Fruit fly (Drosophila melanogaster) whole organism, embryonic: ENCODE measurements around the gene bwa.

Experiments used
- Blimp-1 ChIP-seq: fragments of 200-800 bp; sonication (Bioruptor generic); optimal IDR thresholded peaks from 3 replicates; lab custom pipeline; 2018; ENCODE audit warnings: missing biosample characterization, missing genetic modification characterization, mild to moderate bottlenecking, moderate library complexity, missing genetic modification reagents
- CG12236 ChIP-seq: fragments of 200-800 bp; sonication (Bioruptor generic); optimal IDR thresholded peaks from 2 replicates; lab custom pipeline; 2016; ENCODE audit warnings: missing biosample characterization, missing genetic modification characterization
- CG14965 ChIP-seq: fragments of 200-800 bp; sonication (Bioruptor generic); optimal IDR thresholded peaks from 2 replicates; lab custom pipeline; 2016; ENCODE audit warnings: missing biosample characterization, missing genetic modification characterization, borderline replicate concordance
- CG15479 ChIP-seq: fragments of 200-800 bp; sonication (Bioruptor generic); optimal IDR thresholded peaks from 3 replicates; lab custom pipeline; 2019; ENCODE audit warnings: missing biosample characterization, mild to moderate bottlenecking, missing genetic modification characterization, moderate library complexity
- CG17912 ChIP-seq: fragments of 200-800 bp; sonication (Bioruptor generic); optimal IDR thresholded peaks from 2 replicates; lab custom pipeline; 2018; ENCODE audit warnings: missing biosample characterization, mild to moderate bottlenecking, missing genetic modification characterization
- CG18476 ChIP-seq: fragments of 200-800 bp; sonication (Bioruptor generic); optimal IDR thresholded peaks from 2 replicates; lab custom pipeline; 2016; ENCODE audit warnings: missing biosample characterization, mild to moderate bottlenecking, missing genetic modification characterization
- CG31224 ChIP-seq: fragments of 200-800 bp; sonication (Bioruptor generic); IDR thresholded peaks from 2 replicates; pipeline ENCODE4 v1.3.6; 2022; ENCODE audit warnings: missing biosample characterization, missing genetic modification characterization
- CG31388 ChIP-seq: fragments of 200-800 bp; sonication (Bioruptor generic); optimal IDR thresholded peaks from 2 replicates; lab custom pipeline; 2016; ENCODE audit warnings: missing biosample characterization, missing genetic modification characterization
- CG3995 ChIP-seq: fragments of 200-800 bp; sonication (Bioruptor generic); optimal IDR thresholded peaks from 3 replicates; lab custom pipeline; 2016; ENCODE audit warnings: missing biosample characterization, missing genetic modification characterization
- CG4328 ChIP-seq: fragments of 200-800 bp; sonication (Bioruptor generic); optimal IDR thresholded peaks from 3 replicates; lab custom pipeline; 2017; ENCODE audit warnings: missing biosample characterization, missing genetic modification reagents, missing genetic modification characterization
- CG4820 ChIP-seq: fragments of 200-800 bp; sonication (Bioruptor generic); optimal IDR thresholded peaks from 3 replicates; lab custom pipeline; 2016; ENCODE audit warnings: missing biosample characterization, missing genetic modification characterization
- CG6765 ChIP-seq: fragments of 200-800 bp; sonication (Bioruptor generic); optimal IDR thresholded peaks from 3 replicates; lab custom pipeline; 2017; ENCODE audit warnings: missing biosample characterization, mild to moderate bottlenecking, missing genetic modification characterization
- CG7745 ChIP-seq: fragments of 200-800 bp; sonication (Bioruptor generic); optimal IDR thresholded peaks from 2 replicates; lab custom pipeline; 2018; ENCODE audit warnings: missing biosample characterization, mild to moderate bottlenecking, missing genetic modification characterization, moderate library complexity
- Dfd ChIP-seq, 2 experiments: fragments of >200 bp; optimal IDR thresholded peaks; 2 replicates each; lab custom pipeline; 2017; ENCODE audit warnings: missing biosample characterization in 2 of 2, missing genetic modification characterization in 2 of 2
- GATAe ChIP-seq: fragments of 200-800 bp; sonication (Bioruptor generic); conservative IDR thresholded peaks from 2 replicates; pipeline ENCODE4 v1.3.6; 2022; ENCODE audit warnings: missing biosample characterization, missing genetic modification characterization
- HLH3B ChIP-seq: fragments of 200-800 bp; sonication (Bioruptor generic); IDR thresholded peaks from 2 replicates; pipeline ENCODE4 v1.3.6; 2022; ENCODE audit warnings: missing biosample characterization, missing genetic modification characterization
- HLH4C ChIP-seq: fragments of 200-800 bp; sonication (Bioruptor generic); IDR thresholded peaks from 3 replicates; pipeline ENCODE4 v1.3.6; 2022; ENCODE audit warnings: missing biosample characterization, missing genetic modification characterization; ENCODE audit not compliant: partially characterized antibody
- HLH54F ChIP-seq: fragments of 200-800 bp; sonication (Bioruptor generic); optimal IDR thresholded peaks from 3 replicates; lab custom pipeline; 2016; ENCODE audit warnings: missing biosample characterization, missing genetic modification characterization
- Hr3 ChIP-seq: fragments of 200-800 bp; sonication (Bioruptor generic); optimal IDR thresholded peaks from 3 replicates; lab custom pipeline; 2016; ENCODE audit warnings: missing biosample characterization, missing genetic modification characterization
- MBD-R2 ChIP-seq: fragments of 200-800 bp; sonication (Bioruptor generic); IDR thresholded peaks from 2 replicates; pipeline ENCODE4 v1.3.6; 2022; ENCODE audit warnings: missing biosample characterization, missing genetic modification characterization
- Mrtf ChIP-seq: fragments of 200-800 bp; sonication (Bioruptor generic); IDR thresholded peaks from 3 replicates; pipeline ENCODE4 v1.3.6; 2022; ENCODE audit warnings: missing biosample characterization, missing genetic modification characterization
- Nf-YB ChIP-seq: fragments of 200-800 bp; sonication (Bioruptor generic); optimal IDR thresholded peaks from 3 replicates; lab custom pipeline; 2019; ENCODE audit warnings: missing biosample characterization, mild to moderate bottlenecking, missing genetic modification characterization, moderate library complexity
- Sox100B ChIP-seq: fragments of 200-800 bp; sonication (Bioruptor generic); optimal IDR thresholded peaks from 3 replicates; lab custom pipeline; 2018; ENCODE audit warnings: missing biosample characterization, mild to moderate bottlenecking, missing genetic modification characterization
- TFAM ChIP-seq: fragments of 200-800 bp; sonication (Bioruptor generic); optimal IDR thresholded peaks from 2 replicates; lab custom pipeline; 2017; ENCODE audit warnings: missing biosample characterization, missing genetic modification characterization, inconsistent platforms
- Xrp1 ChIP-seq: fragments of 200-800 bp; sonication (Bioruptor generic); IDR thresholded peaks from 2 replicates; pipeline ENCODE4 v1.3.6; 2022; ENCODE audit warnings: missing biosample characterization, missing genetic modification characterization
- aop ChIP-seq: fragments of 200-800 bp; sonication (Bioruptor generic); IDR thresholded peaks from 2 replicates; pipeline ENCODE4 v1.3.6; 2022; ENCODE audit warnings: missing biosample characterization, missing genetic modification characterization
- ap ChIP-seq: fragments of 200-800 bp; sonication (Bioruptor generic); IDR thresholded peaks from 2 replicates; pipeline ENCODE4 v1.3.6; 2022; ENCODE audit warnings: missing biosample characterization, missing genetic modification characterization
- bbx ChIP-seq: fragments of 200-800 bp; sonication (Bioruptor generic); IDR thresholded peaks from 2 replicates; pipeline ENCODE4 v1.3.6; 2022; ENCODE audit warnings: missing biosample characterization, missing genetic modification characterization; ENCODE audit not compliant: partially characterized antibody
- cwo ChIP-seq: fragments of 200-800 bp; sonication (Bioruptor generic); optimal IDR thresholded peaks from 3 replicates; lab custom pipeline; 2017; ENCODE audit warnings: missing biosample characterization, missing genetic modification characterization, mild to moderate bottlenecking, moderate library complexity, missing genetic modification reagents
- dan ChIP-seq: fragments of 200-800 bp; sonication (Bioruptor generic); IDR thresholded peaks from 2 replicates; pipeline ENCODE4 v1.3.6; 2022; ENCODE audit warnings: missing biosample characterization, missing genetic modification characterization
- en ChIP-seq: fragments of 200-800 bp; sonication (Bioruptor generic); optimal IDR thresholded peaks from 2 replicates; lab custom pipeline; 2016; ENCODE audit warnings: missing biosample characterization, missing genetic modification characterization
- gsb ChIP-seq: fragments of 200-800 bp; sonication (Bioruptor generic); IDR thresholded peaks from 2 replicates; pipeline ENCODE4 v1.3.6; 2022; ENCODE audit warnings: missing biosample characterization, missing genetic modification characterization
- ind ChIP-seq: fragments of 200-800 bp; sonication (Bioruptor generic); optimal IDR thresholded peaks from 3 replicates; lab custom pipeline; 2016; ENCODE audit warnings: missing biosample characterization, missing genetic modification characterization
- klu ChIP-seq: fragments of 200-800 bp; sonication (Bioruptor generic); IDR thresholded peaks from 2 replicates; pipeline ENCODE4 v1.3.6; 2022; ENCODE audit warnings: missing biosample characterization, missing genetic modification characterization
- knrl ChIP-seq: fragments of 200-800 bp; sonication (Bioruptor generic); IDR thresholded peaks from 3 replicates; pipeline ENCODE4 v1.3.6; 2022; ENCODE audit warnings: missing biosample characterization, missing genetic modification characterization; ENCODE audit not compliant: partially characterized antibody
- luna ChIP-seq: fragments of 200-800 bp; sonication (Bioruptor generic); optimal IDR thresholded peaks from 2 replicates; lab custom pipeline; 2016; ENCODE audit warnings: missing biosample characterization, missing genetic modification characterization
- nerfin-2 ChIP-seq: fragments of 200-800 bp; sonication (Bioruptor generic); IDR thresholded peaks from 2 replicates; pipeline ENCODE4 v1.3.6; 2022; ENCODE audit warnings: missing biosample characterization, missing genetic modification characterization; ENCODE audit not compliant: partially characterized antibody
- oc ChIP-seq: fragments of 200-800 bp; sonication (Bioruptor generic); optimal IDR thresholded peaks from 2 replicates; lab custom pipeline; 2018; ENCODE audit warnings: missing biosample characterization, mild to moderate bottlenecking, missing genetic modification characterization, moderate library complexity
- pb ChIP-seq: fragments of 200-800 bp; sonication (Bioruptor generic); optimal IDR thresholded peaks from 3 replicates; lab custom pipeline; 2016; ENCODE audit warnings: missing biosample characterization, missing genetic modification characterization
- peb ChIP-seq: fragments of 200-800 bp; sonication (Bioruptor generic); IDR thresholded peaks from 2 replicates; pipeline ENCODE4 v1.3.6; 2022; ENCODE audit warnings: missing biosample characterization, missing genetic modification characterization
- phol ChIP-seq: fragments of 200-800 bp; sonication (Bioruptor generic); optimal IDR thresholded peaks from 3 replicates; lab custom pipeline; 2018; ENCODE audit warnings: missing biosample characterization, mild to moderate bottlenecking, missing genetic modification characterization, moderate library complexity
- pros ChIP-seq: fragments of 200-800 bp; sonication (Bioruptor generic); optimal IDR thresholded peaks from 3 replicates; lab custom pipeline; 2019; ENCODE audit warnings: missing biosample characterization, mild to moderate bottlenecking, missing genetic modification characterization, moderate library complexity
- ro ChIP-seq: fragments of 200-800 bp; sonication (Bioruptor generic); IDR thresholded peaks from 2 replicates; pipeline ENCODE4 v1.3.6; 2022; ENCODE audit warnings: missing biosample characterization, missing genetic modification characterization
- so ChIP-seq: fragments of 200-800 bp; sonication (Bioruptor generic); IDR thresholded peaks from 3 replicates; pipeline ENCODE4 v1.3.6; 2022; ENCODE audit warnings: missing biosample characterization, missing genetic modification characterization
- sob ChIP-seq: fragments of 200-800 bp; sonication (Bioruptor generic); IDR thresholded peaks from 2 replicates; pipeline ENCODE4 v1.3.6; 2022; ENCODE audit warnings: missing biosample characterization, missing genetic modification characterization
- sqz ChIP-seq: fragments of 200-800 bp; sonication (Bioruptor generic); optimal IDR thresholded peaks from 3 replicates; lab custom pipeline; 2018; ENCODE audit warnings: missing biosample characterization, mild to moderate bottlenecking, missing genetic modification characterization
- sug ChIP-seq: fragments of 200-800 bp; optimal IDR thresholded peaks from 2 replicates; lab custom pipeline; 2019; ENCODE audit warnings: missing biosample characterization, mild to moderate bottlenecking, missing genetic modification characterization, moderate library complexity
- wdn ChIP-seq: fragments of 200-800 bp; sonication (Bioruptor generic); IDR thresholded peaks from 2 replicates; pipeline ENCODE4 v1.3.6; 2022; ENCODE audit warnings: missing biosample characterization, missing genetic modification characterization
- yki ChIP-seq: fragments of >200 bp; optimal IDR thresholded peaks from 3 replicates; lab custom pipeline; 2018
- zfh1 ChIP-seq: fragments of 200-800 bp; sonication (Bioruptor generic); IDR thresholded peaks from 3 replicates; pipeline ENCODE4 v1.3.6; 2022; ENCODE audit warnings: missing biosample characterization, missing genetic modification characterization

Gene bwa

dm6 chr2L:20077423-20078401, 11.5 kb downstream of the bwa start (continued):
- TF ChIP-seq CG18476 (no peak), CG31388 (no peak), Xrp1 (GFP tag; lab: Robert Waterston, UW) (no peak), CG14965 (GFP tag; lab: Kevin White, UChicago) (no peak), Hr3 (GFP tag; lab: Kevin White, UChicago) (no peak), CG6765 (peak; percentile 28), HLH54F (no peak), oc (tag; lab: Kevin White, UChicago) (no peak), phol (tag; lab: Kevin White, UChicago) (no peak), Dfd (GFP tag; optimal IDR thresholded peaks at IDR 0.05; lab: Kevin White, UChicago) (no peak), knrl (GFP tag; lab: Robert Waterston, UW) (no peak), dan (GFP tag; lab: Robert Waterston, UW) (no peak), cwo (GFP tag; lab: Kevin White, UChicago) (peak; percentile 79), peb (GFP tag; lab: Robert Waterston, UW) (no peak), CG31224 (GFP tag; lab: Robert Waterston, UW) (no peak), Sox100B (GFP tag; lab: Kevin White, UChicago) (no peak), klu (GFP tag; lab: Robert Waterston, UW) (no peak), ind (GFP tag; lab: Kevin White, UChicago) (no peak), so (GFP tag; lab: Robert Waterston, UW) (no peak), yki (lab: Kevin White, UChicago) (no peak), HLH4C (GFP tag; lab: Robert Waterston, UW) (no peak), Nf-YB (GFP tag; lab: Kevin White, UChicago) (no peak), CG12236 (GFP tag; lab: Kevin White, UChicago) (no peak), CG15479 (GFP tag; lab: Kevin White, UChicago) (peak; percentile 10), ap (GFP tag; lab: Robert Waterston, UW) (no peak), wdn (GFP tag; lab: Robert Waterston, UW) (no peak), ro (GFP tag; lab: Robert Waterston, UW) (no peak), MBD-R2 (GFP tag; lab: Robert Waterston, UW) (no peak), luna (GFP tag; lab: Kevin White, UChicago) (no peak), zfh1 (no peak), GATAe (GFP tag; lab: Robert Waterston, UW) (peak; percentile 74), HLH3B (GFP tag; lab: Robert Waterston, UW) (no peak), pros (GFP tag; lab: Kevin White, UChicago) (peak; percentile 23), sob (no peak), CG17912 (GFP tag; lab: Kevin White, UChicago) (no peak), gsb (GFP tag; lab: Robert Waterston, UW) (no peak), CG3995 (GFP tag; lab: Kevin White, UChicago) (no peak), aop (GFP tag; lab: Robert Waterston, UW) (no peak), CG4328 (GFP tag; lab: Kevin White, UChicago) (peak; percentile 25), sug (tag; lab: Kevin White, UChicago) (peak; percentile 98), pb (GFP tag; lab: Kevin White, UChicago) (no peak), Mrtf (no peak), CG4820 (GFP tag; lab: Kevin White, UChicago) (no peak), CG7745 (tag; lab: Kevin White, UChicago) (no peak), Blimp-1 (GFP tag; lab: Kevin White, UChicago) (no peak), bbx (GFP tag; lab: Robert Waterston, UW) (no peak), nerfin-2 (GFP tag; lab: Robert Waterston, UW) (no peak), en (GFP tag; lab: Kevin White, UChicago) (no peak), TFAM (GFP tag; lab: Kevin White, UChicago) (no peak), sqz (GFP tag; lab: Kevin White, UChicago) (peak; percentile 30)
